Fruit fly (Drosophila melanogaster) Kc167 (cell line): ENCODE data around the gene CG31019.

Experiments used
- Myc ChIP-seq: fragments of >200 bp; optimal IDR thresholded peaks from 2 replicates; lab custom pipeline; 2017; ENCODE audit warnings: missing external identifiers
- Sin3A ChIP-seq: fragments of >200 bp; optimal IDR thresholded peaks from 2 replicates; lab custom pipeline; 2018; ENCODE audit warnings: missing external identifiers
- h ChIP-seq: fragments of >200 bp; optimal IDR thresholded peaks from 3 replicates; lab custom pipeline; 2018; ENCODE audit warnings: missing external identifiers
- insv ChIP-seq: fragments of >200 bp; optimal IDR thresholded peaks from 3 replicates; lab custom pipeline; 2018; ENCODE audit warnings: missing external identifiers
- psq ChIP-seq: fragments of >200 bp; optimal IDR thresholded peaks from 2 replicates; lab custom pipeline; 2017; ENCODE audit warnings: missing external identifiers
- ttk ChIP-seq: sonication (Bioruptor generic); optimal IDR thresholded peaks from 2 replicates; lab custom pipeline; 2017; ENCODE audit warnings: missing external identifiers

Gene CG31019

dm6 chr3R:30616098-30616857, 19.5 kb downstream of the CG31019 start:
- TF ChIP-seq insv (lab: Kevin White, UChicago) (no peak), ttk (lab: Kevin White, UChicago) (no peak), Sin3A (lab: Kevin White, UChicago) (no peak), h (lab: Kevin White, UChicago) (no peak), psq (lab: Kevin White, UChicago) (no peak), Myc (lab: Kevin White, UChicago) (no peak)

DNA sequence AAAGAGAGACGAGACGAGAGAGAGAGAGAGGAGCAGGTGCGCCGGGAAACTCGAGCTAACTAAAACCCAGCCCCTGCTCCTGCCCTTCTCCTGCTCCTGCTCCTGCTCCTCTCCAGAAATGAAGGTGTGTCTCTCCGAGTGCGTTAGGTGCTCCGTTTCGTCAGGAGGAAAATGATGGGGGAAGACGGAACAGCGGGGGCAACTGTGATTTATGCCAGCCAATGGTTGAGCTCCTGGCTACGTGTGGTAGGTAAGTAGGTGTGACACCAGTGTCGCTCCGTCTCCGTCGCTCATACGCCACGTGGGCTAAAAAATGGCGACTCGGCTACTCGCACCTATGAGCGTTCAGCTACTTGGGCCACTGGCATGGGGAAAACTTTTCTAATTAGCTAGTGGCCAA, 20.7 kb downstream of the CG31019 start:
- TF ChIP-seq h (lab: Kevin White, UChicago), result no peak
- no peak for TF ChIP-seq Sin3A (lab: Kevin White, UChicago)
- TF ChIP-seq insv (lab: Kevin White, UChicago), result no peak
- TF ChIP-seq Myc (lab: Kevin White, UChicago), result no peak
- TF ChIP-seq psq (lab: Kevin White, UChicago), result no peak
- no peak for TF ChIP-seq ttk (lab: Kevin White, UChicago)

- no peak for TF ChIP-seq psq (lab: Kevin White, UChicago)
Measured at dm6 chr3R:30621806-30622205, 25.0 kb downstream of the CG31019 start, which contains the start of gene CG44954. Gene CG44954 (minus strand): TSS chr3R:30621906.

dm6 chr3R:30628928-30629327, 32.1 kb downstream of the CG31019 start, which contains the start of gene CG2267:
Gene CG2267 (minus strand): TSS chr3R:30629028.
- TF ChIP-seq psq (lab: Kevin White, UChicago), result no peak
- TF ChIP-seq insv (lab: Kevin White, UChicago), result no peak
- no peak for TF ChIP-seq ttk (lab: Kevin White, UChicago)
- no peak for TF ChIP-seq Myc (lab: Kevin White, UChicago)
- TF ChIP-seq h (lab: Kevin White, UChicago), result no peak
- no peak for TF ChIP-seq Sin3A (lab: Kevin White, UChicago)

DNA sequence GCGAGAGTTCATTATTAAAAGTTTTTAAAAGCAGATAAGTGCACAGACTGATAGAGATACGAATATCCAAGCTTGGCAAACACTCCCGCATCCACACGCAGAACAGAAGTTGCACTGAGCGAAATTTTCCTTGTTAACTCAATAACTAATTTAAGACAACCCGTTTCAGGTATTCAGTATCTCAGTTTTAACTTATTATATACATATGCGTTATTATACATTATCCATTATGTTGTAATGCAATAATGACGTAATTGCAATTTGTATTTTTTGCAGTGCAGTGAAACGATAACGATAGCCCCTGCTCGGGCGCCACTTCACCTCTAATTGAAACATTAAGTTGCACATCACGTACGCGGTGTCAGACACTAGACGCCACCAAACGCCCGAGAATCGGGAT, 46.4 kb downstream of the CG31019 start:
- TF ChIP-seq ttk (lab: Kevin White, UChicago), result no peak
- no peak for TF ChIP-seq h (lab: Kevin White, UChicago)
- no peak for TF ChIP-seq psq (lab: Kevin White, UChicago)
- TF ChIP-seq insv (lab: Kevin White, UChicago), result no peak
- TF ChIP-seq Myc (lab: Kevin White, UChicago), result no peak
- TF ChIP-seq Sin3A (lab: Kevin White, UChicago), result no peak

DNA sequence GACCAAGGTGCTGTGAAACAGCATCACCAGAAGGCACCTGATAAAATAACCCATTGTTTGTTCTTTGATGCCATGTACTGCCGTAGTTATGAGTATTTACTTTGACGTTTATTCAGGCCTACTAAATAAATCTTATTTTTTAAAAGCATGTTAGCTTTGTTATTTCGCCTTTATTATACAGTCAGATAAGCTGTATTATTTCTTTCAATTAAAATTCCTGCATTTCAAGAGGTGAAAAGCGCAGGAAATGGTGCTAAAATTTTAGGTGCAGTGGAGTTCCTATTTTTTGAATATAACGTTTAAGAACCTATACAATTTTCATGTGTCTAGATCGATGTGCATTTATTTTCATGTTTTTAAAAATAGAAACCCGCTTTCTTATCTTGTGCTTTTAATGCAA, 49.0 kb downstream of the CG31019 start, which contains the start of gene CG31013:
CG31013 (minus strand) TSS at position 101 of the 400 bp plus-strand sequence.
- TF ChIP-seq insv (lab: Kevin White, UChicago), result no peak
- no peak for TF ChIP-seq Myc (lab: Kevin White, UChicago)
- no peak for TF ChIP-seq h (lab: Kevin White, UChicago)
- no peak for TF ChIP-seq Sin3A (lab: Kevin White, UChicago)
- no peak for TF ChIP-seq psq (lab: Kevin White, UChicago)
- TF ChIP-seq ttk (lab: Kevin White, UChicago), result no peak

DNA sequence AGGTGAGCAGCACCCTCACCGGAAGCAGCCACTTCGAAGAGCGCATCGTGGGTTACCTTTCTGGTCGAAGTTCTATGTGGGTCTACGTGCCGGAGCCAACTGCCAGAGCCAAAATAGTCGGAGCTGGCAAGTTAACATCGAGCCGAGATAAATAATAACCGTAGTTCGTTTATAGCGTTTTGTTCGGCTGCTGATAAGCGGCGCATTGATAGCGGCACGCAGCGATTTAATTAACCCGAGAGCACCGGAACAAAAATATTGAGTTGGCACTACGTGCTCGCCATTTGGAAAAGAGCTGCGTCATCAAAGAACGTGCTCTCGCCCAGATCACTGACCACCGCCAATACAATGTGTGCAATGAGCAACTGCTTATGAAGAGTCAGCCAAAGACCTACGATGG, 51.6 kb downstream of the CG31019 start, which contains the start of gene PH4alphaPV:
PH4alphaPV (minus strand) TSS at position 101 of the 400 bp plus-strand sequence.
- no peak for TF ChIP-seq Sin3A (lab: Kevin White, UChicago)
- TF ChIP-seq h (lab: Kevin White, UChicago), result no peak
- TF ChIP-seq psq (lab: Kevin White, UChicago), result no peak
- TF ChIP-seq Myc (lab: Kevin White, UChicago), result no peak
- TF ChIP-seq insv (lab: Kevin White, UChicago), result no peak
- TF ChIP-seq ttk (lab: Kevin White, UChicago), result no peak

DNA sequence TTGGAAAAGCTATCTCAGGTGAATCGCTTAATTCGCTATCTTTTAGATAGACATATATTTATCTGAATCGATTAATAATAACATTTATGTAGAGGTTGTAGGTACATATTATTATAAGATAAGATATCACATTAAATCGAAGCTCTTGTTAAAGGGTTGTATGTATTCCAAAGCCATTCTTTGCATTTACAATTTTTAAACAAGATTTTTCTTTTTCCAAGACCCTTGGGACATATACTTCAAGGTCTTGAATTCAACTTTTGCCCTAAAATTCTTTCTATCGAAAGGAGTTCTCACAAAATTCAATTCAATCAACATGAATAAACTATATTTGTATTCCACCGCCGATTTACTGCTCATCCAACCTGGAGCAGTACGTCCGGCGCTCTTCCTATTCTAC, 52.0 kb downstream of the CG31019 start, which contains the start of gene CG34432:
CG34432 (plus strand) TSS at position 301 of the 400 bp plus-strand sequence.
- TF ChIP-seq Myc (lab: Kevin White, UChicago) (no peak), insv (lab: Kevin White, UChicago) (no peak), Sin3A (lab: Kevin White, UChicago) (no peak), h (lab: Kevin White, UChicago) (no peak), ttk (lab: Kevin White, UChicago) (no peak), psq (lab: Kevin White, UChicago) (no peak)
